Worm (Caenorhabditis elegans): ENCODE data around the gene ptr-9.

Gene ptr-9

DNA sequence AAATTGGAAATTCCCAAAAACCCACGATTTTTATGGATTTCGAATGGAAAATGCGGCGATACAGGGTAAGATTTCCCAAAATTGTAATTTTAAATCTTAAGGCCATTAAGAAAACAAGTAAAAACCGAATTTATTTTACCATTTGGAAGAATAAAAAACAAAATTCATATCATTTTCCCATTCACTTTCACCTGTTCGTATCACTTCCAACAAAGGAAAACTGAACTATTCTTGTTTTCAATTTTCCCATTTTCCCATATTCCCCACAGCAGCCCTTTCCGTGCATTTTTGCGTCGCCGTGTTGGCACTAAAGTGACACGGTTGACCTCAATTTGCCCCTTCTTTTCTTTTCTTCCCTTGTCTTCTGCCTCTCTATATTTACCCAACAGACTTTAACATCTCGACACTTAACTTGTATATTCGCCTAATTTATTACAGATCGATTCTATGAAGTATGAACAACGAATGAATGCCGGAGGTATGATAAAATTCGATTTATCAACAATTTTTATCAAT is 35.6 kb downstream of the ptr-9 start, which contains the start of gene sec-16A.1:
Gene sec-16A.1 (plus strand): TSS at position 51 of the 516 bp plus-strand sequence.
- peak; percentile 34 for TF ChIP-seq attf-5 (GFP tag; optimal IDR thresholded peaks at IDR 0.05)
- peak; percentile 24; the same call in 1 of the 2 replicates for TF ChIP-seq hmg-1.2 (GFP tag; IDR thresholded peaks at IDR 0.05)
- TF ChIP-seq ztf-3 (GFP tag; optimal IDR thresholded peaks at IDR 0.05): no peak
- TF ChIP-seq F39B2.1 (GFP tag; IDR thresholded peaks at IDR 0.05): no peak
- no peak for TF ChIP-seq zim-3 (tag; optimal IDR thresholded peaks at IDR 0.05)
- no peak for TF ChIP-seq rec-8 (tag; optimal IDR thresholded peaks at IDR 0.05)

DNA sequence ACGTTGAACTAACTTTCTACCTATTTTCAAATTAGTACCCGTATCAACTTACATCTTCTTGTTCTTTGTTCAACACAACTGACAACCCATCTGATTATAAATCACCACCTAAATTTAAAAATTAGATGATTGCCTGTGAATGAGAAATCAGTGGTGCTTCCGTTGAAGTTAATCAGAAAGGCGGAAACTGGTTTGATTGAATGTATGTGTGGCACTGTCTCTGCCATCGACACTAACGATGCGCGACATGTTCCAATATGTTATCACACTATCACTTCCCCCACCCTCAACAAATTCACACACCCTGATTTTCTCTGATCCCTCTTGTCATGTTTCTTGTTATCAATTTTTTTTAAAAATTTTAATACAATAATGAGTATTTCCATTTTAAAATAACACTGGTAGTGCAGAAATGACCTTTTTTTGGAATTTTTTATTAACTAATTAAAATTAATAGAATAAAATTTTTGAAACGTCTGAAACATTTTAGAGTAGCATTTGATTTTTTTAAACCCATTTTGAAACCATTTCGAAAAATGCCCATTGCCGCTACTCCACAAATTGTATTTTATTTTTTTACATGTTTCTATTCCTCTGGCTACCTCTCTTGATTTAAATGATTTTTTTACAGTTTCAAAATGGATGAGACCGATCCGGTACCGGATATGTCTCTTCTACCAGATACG is 42.4 kb downstream of the ptr-9 start, which contains the start of gene ced-11:
Gene ced-11 (plus strand): TSS at position 636 of the 686 bp plus-strand sequence.
- TF ChIP-seq cebp-2 (GFP tag; IDR thresholded peaks at IDR 0.05) (no peak), akir-1 (GFP tag; optimal IDR thresholded peaks at IDR 0.05) (no peak), lsy-27 (tag; optimal IDR thresholded peaks at IDR 0.05; ENCODE audit: borderline replicate concordance, insufficient read depth) (no peak), fkh-3 (tag; optimal IDR thresholded peaks at IDR 0.05) (no peak), cebp-1 (GFP tag; IDR thresholded peaks at IDR 0.05) (no peak), cebp-1 (tag; optimal IDR thresholded peaks at IDR 0.05) (no peak), nhr-80 (tag; optimal IDR thresholded peaks at IDR 0.05) (no peak), rec-8 (tag; optimal IDR thresholded peaks at IDR 0.05) (no peak)

DNA sequence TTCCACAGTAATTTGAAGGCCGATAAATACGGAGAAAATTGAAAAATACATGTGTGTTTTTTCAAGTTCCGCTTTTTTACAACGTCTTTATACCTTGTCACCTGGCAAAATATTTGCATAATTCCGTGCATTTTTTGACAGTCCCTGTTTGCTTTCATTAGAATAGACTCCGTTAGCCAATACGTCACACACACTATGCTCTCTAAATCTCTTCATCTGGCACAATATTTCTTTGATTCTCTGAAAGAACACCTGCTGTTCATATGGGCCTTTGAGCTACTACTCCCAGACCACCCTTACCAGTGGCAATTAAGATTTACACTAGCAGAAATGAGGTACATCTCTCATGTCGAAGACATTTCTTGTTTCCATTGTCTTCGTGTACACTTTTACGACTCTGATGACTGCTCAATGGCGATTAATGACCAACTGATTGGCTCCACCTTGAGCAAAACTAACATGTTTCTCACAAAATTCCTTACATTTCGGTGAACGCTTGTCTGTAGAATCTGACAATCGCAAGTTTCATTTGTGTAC is 43.1 kb downstream of the ptr-9 start, which contains the start of gene grl-11:
Gene grl-11 (minus strand): TSS at position 51 of the 537 bp plus-strand sequence.
- TF ChIP-seq madf-10 (tag; optimal IDR thresholded peaks at IDR 0.05) (no peak), ccch-3 (GFP tag; optimal IDR thresholded peaks at IDR 0.05) (no peak), ceh-100 (GFP tag; IDR thresholded peaks at IDR 0.05) (no peak), F52B5.7 (tag; optimal IDR thresholded peaks at IDR 0.05) (no peak), bed-2 (GFP tag; IDR thresholded peaks at IDR 0.05) (no peak), gei-17 (GFP tag; optimal IDR thresholded peaks at IDR 0.05) (no peak), ztf-6 (GFP tag; IDR thresholded peaks at IDR 0.05) (no peak), Y53F4B.3 (GFP tag; IDR thresholded peaks at IDR 0.05) (no peak), sdz-38 (tag; optimal IDR thresholded peaks at IDR 0.05) (no peak), T26A5.8 (tag; optimal IDR thresholded peaks at IDR 0.05) (no peak), bed-1 (GFP tag; IDR thresholded peaks at IDR 0.05) (no peak), akir-1 (GFP tag; optimal IDR thresholded peaks at IDR 0.05) (no peak), ztf-26 (tag; optimal IDR thresholded peaks at IDR 0.05) (no peak), mel-28 (tag; optimal IDR thresholded peaks at IDR 0.05; ENCODE audit: borderline replicate concordance) (no peak), lag-1 (GFP tag; IDR thresholded peaks at IDR 0.05) (no peak)

- TF ChIP-seq C17E4.6 (GFP tag; IDR thresholded peaks at IDR 0.05): no peak
- no peak for TF ChIP-seq ccch-3 (GFP tag; optimal IDR thresholded peaks at IDR 0.05)
- no peak for TF ChIP-seq lsl-1 (GFP tag; optimal IDR thresholded peaks at IDR 0.05)
- no peak for TF ChIP-seq ztf-22 (GFP tag; optimal IDR thresholded peaks at IDR 0.05)
- no peak for TF ChIP-seq K11D2.4 (GFP tag; IDR thresholded peaks at IDR 0.05)
- TF ChIP-seq rpc-1 (optimal IDR thresholded peaks at IDR 0.05): no peak
- TF ChIP-seq rpc-1 (tag; optimal IDR thresholded peaks at IDR 0.05): no peak
- TF ChIP-seq atf-7 (tag; optimal IDR thresholded peaks at IDR 0.05): no peak
These were observed 45.7 kb downstream of the ptr-9 start for ce11 chrIII:9115745-9116144.

All from whole organism, young adult.